Fruit fly (Drosophila melanogaster) whole organism, embryonic: Measurements from ENCODE around the gene Ucp4A.

Experiments
- ATbp ChIP-seq: fragments of 200-800 bp; sonication (Bioruptor generic); optimal IDR thresholded peaks from 2 replicates; lab custom pipeline; 2017; ENCODE audit warnings: missing biosample characterization, mild to moderate bottlenecking, missing genetic modification characterization, missing genetic modification reagents
- CG11085 ChIP-seq: fragments of 200-800 bp; sonication (Bioruptor generic); IDR thresholded peaks from 2 replicates; pipeline ENCODE4 v1.3.6; 2022; ENCODE audit warnings: missing biosample characterization, missing genetic modification characterization
- CG11560 ChIP-seq: fragments of 200-800 bp; sonication (Bioruptor generic); IDR thresholded peaks from 3 replicates; pipeline ENCODE4 v1.3.6; 2022; ENCODE audit warnings: missing biosample characterization, missing genetic modification characterization
- CG11695 ChIP-seq: fragments of 200-800 bp; sonication (Bioruptor generic); IDR thresholded peaks from 3 replicates; pipeline ENCODE4 v1.3.6; 2022; ENCODE audit warnings: missing biosample characterization, missing genetic modification characterization
- CG11696 ChIP-seq: fragments of 200-800 bp; sonication (Bioruptor generic); IDR thresholded peaks from 2 replicates; pipeline ENCODE4 v1.3.6; 2022; ENCODE audit warnings: missing biosample characterization, missing genetic modification characterization
- CG12071 ChIP-seq: fragments of 200-800 bp; sonication (Bioruptor generic); optimal IDR thresholded peaks from 3 replicates; lab custom pipeline; 2018; ENCODE audit warnings: missing biosample characterization, mild to moderate bottlenecking, missing genetic modification characterization
- CG14667 ChIP-seq: fragments of 200-800 bp; sonication (Bioruptor generic); IDR thresholded peaks from 2 replicates; pipeline ENCODE4 v1.3.6; 2022; ENCODE audit warnings: missing biosample characterization, missing genetic modification characterization
- CG15269 ChIP-seq: fragments of 200-800 bp; sonication (Bioruptor generic); optimal IDR thresholded peaks from 2 replicates; lab custom pipeline; 2018; ENCODE audit warnings: missing biosample characterization, mild to moderate bottlenecking, missing genetic modification characterization, moderate library complexity
- CG17328 ChIP-seq: fragments of 200-800 bp; sonication (Bioruptor generic); IDR thresholded peaks from 2 replicates; pipeline ENCODE4 v1.3.6; 2022; ENCODE audit warnings: missing biosample characterization, missing genetic modification characterization
- CG17361 ChIP-seq: fragments of 200-800 bp; sonication (Bioruptor generic); IDR thresholded peaks from 3 replicates; pipeline ENCODE4 v1.3.6; 2022; ENCODE audit warnings: missing biosample characterization, missing genetic modification characterization
- CG18262 ChIP-seq: fragments of 200-800 bp; optimal IDR thresholded peaks from 3 replicates; lab custom pipeline; 2019; ENCODE audit warnings: missing biosample characterization, mild to moderate bottlenecking, missing genetic modification characterization, moderate library complexity
- CG1832 ChIP-seq: fragments of 200-800 bp; sonication (Bioruptor generic); optimal IDR thresholded peaks from 2 replicates; lab custom pipeline; 2017; ENCODE audit warnings: missing biosample characterization, mild to moderate bottlenecking, missing genetic modification characterization, inconsistent platforms
- CG18599 ChIP-seq: fragments of 200-800 bp; sonication (Bioruptor generic); optimal IDR thresholded peaks from 3 replicates; lab custom pipeline; 2017; ENCODE audit warnings: missing biosample characterization, missing genetic modification characterization, mild to moderate bottlenecking, moderate library complexity, missing genetic modification reagents
- CG2129 ChIP-seq: fragments of 200-800 bp; sonication (Bioruptor generic); IDR thresholded peaks from 2 replicates; pipeline ENCODE4 v1.3.6; 2022; ENCODE audit warnings: missing biosample characterization, missing genetic modification characterization; ENCODE audit not compliant: partially characterized antibody
- CG2889 ChIP-seq: fragments of 200-800 bp; sonication (Bioruptor generic); IDR thresholded peaks from 3 replicates; pipeline ENCODE4 v1.3.6; 2022; ENCODE audit warnings: missing biosample characterization, missing genetic modification characterization
- CG3847 ChIP-seq: fragments of 200-800 bp; sonication (Bioruptor generic); IDR thresholded peaks from 2 replicates; pipeline ENCODE4 v1.3.6; 2022; ENCODE audit warnings: missing biosample characterization, missing genetic modification characterization
- CG4820 ChIP-seq: fragments of 200-800 bp; sonication (Bioruptor generic); optimal IDR thresholded peaks from 3 replicates; lab custom pipeline; 2016; ENCODE audit warnings: missing biosample characterization, missing genetic modification characterization
- CG6683 ChIP-seq: fragments of 200-800 bp; sonication (Bioruptor generic); optimal IDR thresholded peaks from 2 replicates; lab custom pipeline; 2017; ENCODE audit warnings: missing biosample characterization, mild to moderate bottlenecking, missing genetic modification characterization, missing genetic modification reagents
- CG7556 ChIP-seq: fragments of 200-800 bp; sonication (Bioruptor generic); optimal IDR thresholded peaks from 2 replicates; lab custom pipeline; 2017; ENCODE audit warnings: missing biosample characterization, mild to moderate bottlenecking, missing genetic modification characterization
- CG7839 ChIP-seq: fragments of 200-800 bp; sonication (Bioruptor generic); optimal IDR thresholded peaks from 3 replicates; lab custom pipeline; 2018; ENCODE audit warnings: missing biosample characterization, mild to moderate bottlenecking, missing genetic modification characterization, moderate library complexity
- CG8359 ChIP-seq: fragments of 200-800 bp; sonication (Bioruptor generic); optimal IDR thresholded peaks from 2 replicates; lab custom pipeline; 2017; ENCODE audit warnings: missing biosample characterization, mild to moderate bottlenecking, missing genetic modification characterization, borderline replicate concordance
- CG8924 ChIP-seq: fragments of 200-800 bp; optimal IDR thresholded peaks from 3 replicates; lab custom pipeline; 2019; ENCODE audit warnings: missing biosample characterization, mild to moderate bottlenecking, missing genetic modification characterization, moderate library complexity
- Dfd ChIP-seq, 2 experiments: fragments of >200 bp; optimal IDR thresholded peaks; 2 replicates each; lab custom pipeline; 2017; ENCODE audit warnings: missing biosample characterization in 2 of 2, missing genetic modification characterization in 2 of 2
- E2f1 ChIP-seq: fragments of 200-800 bp; sonication (Bioruptor generic); IDR thresholded peaks from 2 replicates; pipeline ENCODE4 v1.3.6; 2022; ENCODE audit warnings: missing biosample characterization, missing genetic modification characterization
- Hr3 ChIP-seq: fragments of 200-800 bp; sonication (Bioruptor generic); optimal IDR thresholded peaks from 3 replicates; lab custom pipeline; 2016; ENCODE audit warnings: missing biosample characterization, missing genetic modification characterization
- Lhr ChIP-seq: fragments of 200-800 bp; sonication (Bioruptor generic); optimal IDR thresholded peaks from 3 replicates; lab custom pipeline; 2017; ENCODE audit warnings: mild to moderate bottlenecking, missing biosample characterization, missing genetic modification reagents, missing genetic modification characterization
- Six4 ChIP-seq: fragments of 200-800 bp; sonication (Bioruptor generic); optimal IDR thresholded peaks from 2 replicates; lab custom pipeline; 2016; ENCODE audit warnings: missing biosample characterization, missing genetic modification characterization
- chif ChIP-seq, 2 experiments: fragments of 200-800 bp; sonication (Bioruptor generic); optimal IDR thresholded peaks; 3 replicates each; lab custom pipeline; 2016; ENCODE audit warnings: missing biosample characterization in 2 of 2, missing genetic modification characterization in 2 of 2
- cwo ChIP-seq: fragments of 200-800 bp; sonication (Bioruptor generic); optimal IDR thresholded peaks from 3 replicates; lab custom pipeline; 2017; ENCODE audit warnings: missing biosample characterization, missing genetic modification characterization, mild to moderate bottlenecking, moderate library complexity, missing genetic modification reagents
- en ChIP-seq: fragments of 200-800 bp; sonication (Bioruptor generic); optimal IDR thresholded peaks from 2 replicates; lab custom pipeline; 2016; ENCODE audit warnings: missing biosample characterization, missing genetic modification characterization
- esg ChIP-seq: fragments of 200-800 bp; sonication (Bioruptor generic); conservative IDR thresholded peaks from 2 replicates; pipeline ENCODE4 v1.3.6; 2022; ENCODE audit warnings: missing biosample characterization, missing genetic modification characterization
- fd64A ChIP-seq: fragments of 200-800 bp; sonication (Bioruptor generic); optimal IDR thresholded peaks from 3 replicates; lab custom pipeline; 2018; ENCODE audit warnings: missing biosample characterization, mild to moderate bottlenecking, missing genetic modification characterization
- hb ChIP-seq: fragments of 200-800 bp; sonication (Bioruptor generic); IDR thresholded peaks from 3 replicates; pipeline ENCODE4 v1.3.6; 2022; ENCODE audit warnings: missing biosample characterization, missing genetic modification characterization; ENCODE audit not compliant: partially characterized antibody
- hbn ChIP-seq: fragments of 200-800 bp; sonication (Bioruptor generic); IDR thresholded peaks from 2 replicates; pipeline ENCODE4 v1.3.6; 2022; ENCODE audit warnings: missing biosample characterization, missing genetic modification characterization; ENCODE audit not compliant: partially characterized antibody
- insv ChIP-seq, 2 experiments: fragments of 200-800 bp; sonication (Bioruptor generic); optimal IDR thresholded peaks; 3 replicates each; lab custom pipeline; 2016 to 2018; ENCODE audit warnings: missing biosample characterization in 2 of 2, missing genetic modification characterization in 2 of 2
- jing ChIP-seq: fragments of 200-800 bp; sonication (Bioruptor generic); optimal IDR thresholded peaks from 2 replicates; lab custom pipeline; 2018; ENCODE audit warnings: missing biosample characterization, mild to moderate bottlenecking, missing genetic modification characterization
- ken ChIP-seq: fragments of 200-800 bp; sonication (Bioruptor generic); IDR thresholded peaks from 3 replicates; pipeline ENCODE4 v1.3.6; 2022; ENCODE audit warnings: missing biosample characterization, missing genetic modification characterization
- kni ChIP-seq: fragments of 200-800 bp; sonication (Bioruptor generic); optimal IDR thresholded peaks from 3 replicates; lab custom pipeline; 2017; ENCODE audit warnings: mild to moderate bottlenecking, missing biosample characterization, missing genetic modification reagents, missing genetic modification characterization
- lmd ChIP-seq: fragments of 200-800 bp; sonication (Bioruptor generic); IDR thresholded peaks from 2 replicates; pipeline ENCODE4 v1.3.6; 2022; ENCODE audit warnings: missing biosample characterization, missing genetic modification characterization
- org-1 ChIP-seq: fragments of 200-800 bp; sonication (Bioruptor generic); optimal IDR thresholded peaks from 2 replicates; lab custom pipeline; 2017; ENCODE audit warnings: missing biosample characterization, missing genetic modification characterization
- phol ChIP-seq: fragments of 200-800 bp; sonication (Bioruptor generic); optimal IDR thresholded peaks from 3 replicates; lab custom pipeline; 2018; ENCODE audit warnings: missing biosample characterization, mild to moderate bottlenecking, missing genetic modification characterization, moderate library complexity
- salm ChIP-seq: fragments of 200-800 bp; sonication (Bioruptor generic); optimal IDR thresholded peaks from 2 replicates; lab custom pipeline; 2018; ENCODE audit warnings: missing biosample characterization, mild to moderate bottlenecking, missing genetic modification characterization
- scrt ChIP-seq: fragments of 200-800 bp; sonication (Bioruptor generic); optimal IDR thresholded peaks from 2 replicates; lab custom pipeline; 2018; ENCODE audit warnings: missing biosample characterization, mild to moderate bottlenecking, missing genetic modification characterization, moderate library complexity
- tap ChIP-seq: fragments of 200-800 bp; optimal IDR thresholded peaks from 3 replicates; lab custom pipeline; 2019; ENCODE audit warnings: missing biosample characterization, mild to moderate bottlenecking, missing genetic modification characterization, moderate library complexity
- trem ChIP-seq: fragments of 200-800 bp; optimal IDR thresholded peaks from 3 replicates; lab custom pipeline; 2019; ENCODE audit warnings: missing biosample characterization, mild to moderate bottlenecking, missing genetic modification characterization, moderate library complexity
- twi ChIP-seq: fragments of 200-800 bp; optimal IDR thresholded peaks from 2 replicates; lab custom pipeline; 2019; ENCODE audit warnings: missing biosample characterization, mild to moderate bottlenecking, missing genetic modification characterization, moderate library complexity
- wdn ChIP-seq: fragments of 200-800 bp; sonication (Bioruptor generic); IDR thresholded peaks from 2 replicates; pipeline ENCODE4 v1.3.6; 2022; ENCODE audit warnings: missing biosample characterization, missing genetic modification characterization
- zen2 ChIP-seq: fragments of 200-800 bp; sonication (Bioruptor generic); IDR thresholded peaks from 3 replicates; pipeline ENCODE4 v1.3.6; 2022; ENCODE audit warnings: missing biosample characterization, missing genetic modification characterization; ENCODE audit not compliant: partially characterized antibody
- zfh1 ChIP-seq: fragments of 200-800 bp; sonication (Bioruptor generic); IDR thresholded peaks from 3 replicates; pipeline ENCODE4 v1.3.6; 2022; ENCODE audit warnings: missing biosample characterization, missing genetic modification characterization

Ucp4A gene

DNA sequence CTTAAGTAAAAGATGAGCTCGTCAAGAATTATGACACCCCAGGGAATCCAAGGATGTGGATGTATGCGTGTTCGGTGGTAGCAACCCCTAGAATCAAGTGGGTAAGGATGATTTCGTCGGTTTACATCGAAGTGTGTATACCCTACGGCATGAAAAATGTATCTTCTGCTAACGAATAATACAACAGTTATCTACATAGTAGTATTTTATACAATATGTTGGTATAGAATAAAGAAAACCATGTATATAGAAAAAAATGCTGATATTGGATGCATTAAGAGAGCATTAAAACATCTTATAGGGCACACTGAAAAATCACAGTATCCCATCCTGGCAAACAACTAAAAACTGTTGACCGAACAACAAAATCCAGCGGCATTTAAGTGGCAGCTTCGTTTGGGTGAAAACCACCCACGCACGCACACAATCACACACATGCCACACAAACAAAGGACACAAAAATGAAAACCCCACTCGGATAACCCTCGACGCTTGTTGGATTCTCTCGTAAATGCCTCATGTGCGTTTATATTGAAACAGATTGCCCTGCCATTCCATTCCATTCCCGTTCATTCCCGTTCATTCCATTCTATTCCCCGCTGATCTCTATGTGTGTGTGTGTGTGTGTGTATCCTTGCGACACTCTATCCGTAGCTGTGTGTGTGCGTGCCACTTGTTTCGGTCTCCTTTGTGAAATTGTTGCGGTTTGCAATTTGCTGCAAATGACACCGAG is 45.5 kb upstream of the Ucp4A start (continued):
- TF ChIP-seq Six4 (GFP tag; lab: Kevin White, UChicago) (peak; percentile 21), CG18262 (tag; lab: Kevin White, UChicago) (peak; percentile 66), CG12071 (no peak), CG7839 (tag; lab: Kevin White, UChicago) (peak; percentile 58), trem (tag; lab: Kevin White, UChicago) (peak; percentile 4), ken (no peak), CG17361 (GFP tag; lab: Robert Waterston, UW) (peak; percentile 46; the same call in 1 of the 3 replicates), CG8924 (tag; lab: Kevin White, UChicago) (peak; percentile 47), CG1832 (no peak), scrt (GFP tag; lab: Kevin White, UChicago) (peak; percentile 16), wdn (GFP tag; lab: Robert Waterston, UW) (no peak), CG6683 (no peak), tap (peak; percentile 15), fd64A (GFP tag; lab: Kevin White, UChicago) (no peak), ATbp (peak; percentile 25), CG11695 (no peak), jing (GFP tag; lab: Kevin White, UChicago) (peak; percentile 15), twi (tag; lab: Kevin White, UChicago) (peak; percentile 20), Hr3 (GFP tag; lab: Kevin White, UChicago) (peak; percentile 3), lmd (peak; percentile 26; the same call in 1 of the 2 replicates), zfh1 (GFP tag; lab: Robert Waterston, UW) (0 out of 3 replicates have a peak, but pooled peaks have one; percentile 7), Dfd (GFP tag; optimal IDR thresholded peaks at IDR 0.05; lab: Kevin White, UChicago) (no peak), kni (GFP tag; lab: Kevin White, UChicago) (no peak), CG11560 (tag; lab: Robert Waterston, UW) (no peak), chif (GFP tag; optimal IDR thresholded peaks at IDR 0.05; lab: Kevin White, UChicago) (peak in 1 of 2 experiments; percentile 39), hb (no peak), phol (tag; lab: Kevin White, UChicago) (peak; percentile 61), esg (GFP tag; lab: Robert Waterston, UW) (0 out of 2 replicates have a peak, but pooled peaks have one; percentile 20), org-1 (no peak), E2f1 (no peak), CG11696 (GFP tag; lab: Robert Waterston, UW) (no peak), CG17328 (GFP tag; lab: Robert Waterston, UW) (peak; percentile 49; the same call in 1 of the 2 replicates), CG18599 (GFP tag; lab: Kevin White, UChicago) (peak; percentile 32), hbn (no peak), CG8359 (GFP tag; lab: Kevin White, UChicago) (no peak), cwo (GFP tag; lab: Kevin White, UChicago) (no peak), salm (tag; lab: Kevin White, UChicago) (no peak), CG7556 (GFP tag; lab: Kevin White, UChicago) (peak; percentile 33), CG11085 (GFP tag; lab: Robert Waterston, UW) (no peak), CG15269 (tag; lab: Kevin White, UChicago) (peak; percentile 20), CG14667 (GFP tag; lab: Robert Waterston, UW) (peak; percentile 29; the same call in 1 of the 2 replicates), insv (GFP tag; optimal IDR thresholded peaks at IDR 0.05; lab: Kevin White, UChicago) (no peak), CG2889 (GFP tag; lab: Robert Waterston, UW) (no peak), en (no peak), CG3847 (GFP tag; lab: Robert Waterston, UW) (no peak), Lhr (GFP tag; lab: Kevin White, UChicago) (no peak), CG4820 (GFP tag; lab: Kevin White, UChicago) (peak; percentile 2), zen2 (no peak), CG2129 (GFP tag; lab: Robert Waterston, UW) (no peak)
